Fruit fly (Drosophila melanogaster): Measurements from ENCODE around the gene CG3618.
A peak's percentile ranks its signal among the peaks of the same experiment; 100 is the strongest.

CG3618 gene

dm6 chr3L:20837040-20837830, 21.4 kb upstream of the CG3618 start, which contains the start of gene CG13255 (continued):
- TF ChIP-seq Mes4 (GFP tag; optimal IDR thresholded peaks at IDR 0.05): no peak
- no peak for TF ChIP-seq ham (GFP tag; IDR thresholded peaks at IDR 0.05)
- no peak for TF ChIP-seq Six4 (GFP tag; optimal IDR thresholded peaks at IDR 0.05)
- peak; percentile 48 for TF ChIP-seq nau (GFP tag; optimal IDR thresholded peaks at IDR 0.05)
- no peak for TF ChIP-seq H2.0 (GFP tag; IDR thresholded peaks at IDR 0.05)
- TF ChIP-seq CG13287 (GFP tag; IDR thresholded peaks at IDR 0.05; ENCODE audit: partially characterized antibody): no peak
- TF ChIP-seq pb (GFP tag; optimal IDR thresholded peaks at IDR 0.05): no peak
- no peak for TF ChIP-seq cas (GFP tag; IDR thresholded peaks at IDR 0.05)
- TF ChIP-seq btn (GFP tag; optimal IDR thresholded peaks at IDR 0.05): no peak
- no peak for TF ChIP-seq ssp (GFP tag; IDR thresholded peaks at IDR 0.05)
- no peak for TF ChIP-seq Lpt (GFP tag; optimal IDR thresholded peaks at IDR 0.05)
- no peak for TF ChIP-seq Bdp1 (GFP tag; optimal IDR thresholded peaks at IDR 0.05)
- TF ChIP-seq HLH54F (GFP tag; optimal IDR thresholded peaks at IDR 0.05): peak; percentile 59
- no peak for TF ChIP-seq so (GFP tag; IDR thresholded peaks at IDR 0.05)
- TF ChIP-seq B-H1 (GFP tag; IDR thresholded peaks at IDR 0.05): no peak
- no peak for TF ChIP-seq CG31365 (tag; optimal IDR thresholded peaks at IDR 0.05)
- TF ChIP-seq CG2120 (GFP tag; optimal IDR thresholded peaks at IDR 0.05): peak; percentile 82
- no peak for TF ChIP-seq Fer3 (tag; optimal IDR thresholded peaks at IDR 0.05)
- peak in 1 of 2 experiments; percentile 24 for TF ChIP-seq Eip74EF (GFP tag; optimal IDR thresholded peaks at IDR 0.05)
- TF ChIP-seq Xrp1 (GFP tag; IDR thresholded peaks at IDR 0.05): no peak
- TF ChIP-seq luna (GFP tag; optimal IDR thresholded peaks at IDR 0.05): no peak
- TF ChIP-seq CkIIα-i1 (GFP tag; IDR thresholded peaks at IDR 0.05): no peak
- TF ChIP-seq CG1832 (GFP tag; optimal IDR thresholded peaks at IDR 0.05): no peak
- TF ChIP-seq Stat92E (GFP tag; optimal IDR thresholded peaks at IDR 0.05): no peak
- peak; percentile 71 for TF ChIP-seq CG30403 (GFP tag; optimal IDR thresholded peaks at IDR 0.05)
- peak; percentile 10 for TF ChIP-seq cato (GFP tag; optimal IDR thresholded peaks at IDR 0.05; ENCODE audit: borderline replicate concordance)
- no peak for TF ChIP-seq CG17612 (GFP tag; IDR thresholded peaks at IDR 0.05)
- no peak for TF ChIP-seq da (GFP tag; optimal IDR thresholded peaks at IDR 0.05)
- TF ChIP-seq prd (optimal IDR thresholded peaks at IDR 0.05): no peak
- no peak for TF ChIP-seq prd (GFP tag; IDR thresholded peaks at IDR 0.05)
- no peak for TF ChIP-seq CTCF (GFP tag; optimal IDR thresholded peaks at IDR 0.05)
- TF ChIP-seq slbo (GFP tag; IDR thresholded peaks at IDR 0.05): peak; percentile 59
- TF ChIP-seq CG6765 (GFP tag; optimal IDR thresholded peaks at IDR 0.05): no peak
- no peak for TF ChIP-seq Spps (tag; optimal IDR thresholded peaks at IDR 0.05)
- TF ChIP-seq gfzf (GFP tag; optimal IDR thresholded peaks at IDR 0.05): no peak
- TF ChIP-seq otp (GFP tag; IDR thresholded peaks at IDR 0.05): no peak
- no peak for TF ChIP-seq tgo (GFP tag; IDR thresholded peaks at IDR 0.05)
- TF ChIP-seq bcd (GFP tag; optimal IDR thresholded peaks at IDR 0.05): peak; percentile 43
- TF ChIP-seq CG14050 (GFP tag; IDR thresholded peaks at IDR 0.05): no peak
- no peak for TF ChIP-seq CG9797 (GFP tag; optimal IDR thresholded peaks at IDR 0.05)
- no peak for TF ChIP-seq CG14860 (GFP tag; IDR thresholded peaks at IDR 0.05; ENCODE audit: partially characterized antibody)
- TF ChIP-seq Ptx1 (GFP tag; IDR thresholded peaks at IDR 0.05): peak; percentile 39; the same call in 1 of the 2 replicates
- peak; percentile 51 for TF ChIP-seq CG10147 (GFP tag; optimal IDR thresholded peaks at IDR 0.05)
- no peak for TF ChIP-seq CG1602 (GFP tag; optimal IDR thresholded peaks at IDR 0.05)
- no peak; the same call in 1 of the 2 replicates for TF ChIP-seq klu (GFP tag; IDR thresholded peaks at IDR 0.05)
- TF ChIP-seq CG6175 (GFP tag; IDR thresholded peaks at IDR 0.05): no peak
- TF ChIP-seq CG11247 (GFP tag; IDR thresholded peaks at IDR 0.05): no peak
- no peak for TF ChIP-seq ase (GFP tag; IDR thresholded peaks at IDR 0.05)
- peak; percentile 66 for TF ChIP-seq gem (tag; optimal IDR thresholded peaks at IDR 0.05)
- TF ChIP-seq CG5953 (GFP tag; IDR thresholded peaks at IDR 0.05): no peak
- peak; percentile 13 for TF ChIP-seq jumu (GFP tag; optimal IDR thresholded peaks at IDR 0.05)
- TF ChIP-seq CG13296 (GFP tag; optimal IDR thresholded peaks at IDR 0.05): no peak

Measured in whole organism, embryonic.